Worm (Caenorhabditis elegans) whole organism, L2 larva: ENCODE measurements around the gene mog-4.

Experiments
- C34F6.9 ChIP-seq: fragments of 150-350 bp; optimal IDR thresholded peaks from 2 replicates; lab custom pipeline; 2014; ENCODE audit warnings: missing biosample characterization, missing genetic modification characterization
- F13H6.1 ChIP-seq: sonication (generic microtip); optimal IDR thresholded peaks from 2 replicates; lab custom pipeline; 2016; ENCODE audit warnings: missing genetic modification characterization, missing compliant biosample characterization
- R02D3.7 ChIP-seq: fragments of 150-350 bp; optimal IDR thresholded peaks from 2 replicates; lab custom pipeline; 2014; ENCODE audit warnings: missing biosample characterization, missing genetic modification characterization
- Y55F3AM.14 ChIP-seq: fragments of 200-800 bp; sonication (Bioruptor generic); optimal IDR thresholded peaks from 2 replicates; lab custom pipeline; 2018; ENCODE audit warnings: mild to moderate bottlenecking, missing genetic modification characterization, missing compliant biosample characterization
- ZK546.5 ChIP-seq: sonication (generic microtip); optimal IDR thresholded peaks from 2 replicates; lab custom pipeline; 2017; ENCODE audit warnings: missing biosample characterization, missing genetic modification characterization
- aly-2 ChIP-seq: fragments of 150-350 bp; optimal IDR thresholded peaks from 2 replicates; lab custom pipeline; 2014; ENCODE audit warnings: missing biosample characterization, missing genetic modification characterization
- ama-1 ChIP-seq: fragments of 150-350 bp; optimal IDR thresholded peaks from 2 replicates; lab custom pipeline; 2018; ENCODE audit warnings: inconsistent platforms
- blmp-1 ChIP-seq: sonication (generic microtip); optimal IDR thresholded peaks from 2 replicates; lab custom pipeline; 2017; ENCODE audit warnings: missing genetic modification characterization, mild to moderate bottlenecking, missing compliant biosample characterization, antibody characterized with exemption, moderate library complexity; ENCODE audit not compliant: insufficient read depth
- crh-2 ChIP-seq: sonication (generic microtip); optimal IDR thresholded peaks from 2 replicates; lab custom pipeline; 2017; ENCODE audit warnings: missing biosample characterization, missing genetic modification characterization
- elt-3 ChIP-seq: sonication (generic microtip); optimal IDR thresholded peaks from 2 replicates; lab custom pipeline; 2017; ENCODE audit warnings: missing biosample characterization, missing genetic modification characterization
- fos-1 ChIP-seq: fragments of 150-350 bp; optimal IDR thresholded peaks from 2 replicates; lab custom pipeline; 2014; ENCODE audit warnings: missing biosample characterization, missing genetic modification characterization
- gmeb-1 ChIP-seq: fragments of 150-350 bp; optimal IDR thresholded peaks from 2 replicates; lab custom pipeline; 2014; ENCODE audit warnings: missing biosample characterization, missing genetic modification characterization
- lin-13 ChIP-seq: fragments of 150-350 bp; optimal IDR thresholded peaks from 2 replicates; lab custom pipeline; 2014; ENCODE audit warnings: missing biosample characterization, missing genetic modification reagents, missing genetic modification characterization
- lin-39 ChIP-seq: fragments of 150-350 bp; optimal IDR thresholded peaks from 2 replicates; lab custom pipeline; 2014; ENCODE audit warnings: missing biosample characterization, missing genetic modification reagents, missing genetic modification characterization
- lsy-2 ChIP-seq, 2 experiments: fragments of 150-350 bp in 1 of 2; sonication (generic microtip) in 1 of 2; optimal IDR thresholded peaks; 2 replicates each; lab custom pipeline; 2014 to 2017; ENCODE audit warnings: missing biosample characterization in 2 of 2, missing genetic modification characterization in 2 of 2
- mab-5 ChIP-seq: fragments of 150-350 bp; optimal IDR thresholded peaks from 2 replicates; lab custom pipeline; 2014; ENCODE audit warnings: missing biosample characterization, missing genetic modification characterization
- mdl-1 ChIP-seq, 2 experiments: fragments of 150-350 bp in 1 of 2; sonication (generic microtip) in 1 of 2; optimal IDR thresholded peaks; 2 replicates each; lab custom pipeline; 2017; ENCODE audit warnings: missing biosample characterization in 2 of 2, missing genetic modification characterization in 2 of 2
- nhr-129 ChIP-seq: fragments of 150-350 bp; optimal IDR thresholded peaks from 2 replicates; lab custom pipeline; 2014; ENCODE audit warnings: missing biosample characterization, missing genetic modification characterization
- nhr-21 ChIP-seq: fragments of 150-350 bp; optimal IDR thresholded peaks from 2 replicates; lab custom pipeline; 2014; ENCODE audit warnings: missing biosample characterization, missing genetic modification characterization
- nhr-237 ChIP-seq: fragments of 150-350 bp; optimal IDR thresholded peaks from 2 replicates; lab custom pipeline; 2014; ENCODE audit warnings: missing biosample characterization, missing genetic modification characterization
- nhr-25 ChIP-seq: fragments of 150-350 bp; sonication (generic microtip); optimal IDR thresholded peaks from 3 replicates; lab custom pipeline; 2014; ENCODE audit warnings: missing biosample characterization, missing genetic modification characterization
- nhr-6 ChIP-seq: fragments of 150-350 bp; optimal IDR thresholded peaks from 2 replicates; lab custom pipeline; 2014; ENCODE audit warnings: missing biosample characterization, missing genetic modification characterization
- nhr-77 ChIP-seq: fragments of 150-350 bp; optimal IDR thresholded peaks from 2 replicates; lab custom pipeline; 2014; ENCODE audit warnings: missing biosample characterization, missing genetic modification characterization
- peb-1 ChIP-seq: fragments of 150-350 bp; optimal IDR thresholded peaks from 2 replicates; lab custom pipeline; 2014; ENCODE audit warnings: missing biosample characterization, missing genetic modification characterization
- sem-4 ChIP-seq: fragments of 150-350 bp; optimal IDR thresholded peaks from 2 replicates; lab custom pipeline; 2014; ENCODE audit warnings: missing biosample characterization, missing genetic modification reagents, missing genetic modification characterization
- skn-1 ChIP-seq: sonication (generic microtip); optimal IDR thresholded peaks from 2 replicates; lab custom pipeline; 2017; ENCODE audit warnings: missing biosample characterization, missing genetic modification characterization
- sma-3 ChIP-seq: sonication (generic microtip); optimal IDR thresholded peaks from 2 replicates; lab custom pipeline; 2016; ENCODE audit warnings: missing genetic modification reagents, missing genetic modification characterization, missing compliant biosample characterization
- sma-9 ChIP-seq, 2 experiments: fragments of 150-350 bp in 1 of 2; sonication (generic microtip) in 1 of 2; optimal IDR thresholded peaks; 2 replicates each; lab custom pipeline; 2014 to 2016; ENCODE audit warnings: missing genetic modification characterization in 2 of 2, mild to moderate bottlenecking in 1 of 2, missing biosample characterization in 1 of 2, missing compliant biosample characterization in 1 of 2, missing genetic modification reagents in 1 of 2, moderate library complexity in 1 of 2
- snpc-4 ChIP-seq: fragments of 150-350 bp; optimal IDR thresholded peaks from 2 replicates; lab custom pipeline; 2014; ENCODE audit warnings: missing biosample characterization, missing genetic modification characterization
- unc-55 ChIP-seq: fragments of 150-350 bp; sonication (generic microtip); optimal IDR thresholded peaks from 3 replicates; lab custom pipeline; 2014; ENCODE audit warnings: missing biosample characterization, missing genetic modification reagents, missing genetic modification characterization
- zag-1 ChIP-seq: fragments of 150-350 bp; optimal IDR thresholded peaks from 2 replicates; lab custom pipeline; 2014; ENCODE audit warnings: missing biosample characterization, missing genetic modification characterization
- ztf-1 ChIP-seq: fragments of 200-800 bp; sonication (Bioruptor generic); conservative IDR thresholded peaks from 2 replicates; pipeline ENCODE4 v1.3.6; 2022; ENCODE audit warnings: missing genetic modification characterization, missing compliant biosample characterization
- ztf-11 ChIP-seq: sonication (generic microtip); optimal IDR thresholded peaks from 2 replicates; lab custom pipeline; 2017; ENCODE audit warnings: missing biosample characterization, missing genetic modification characterization
- ztf-4 ChIP-seq: fragments of 150-350 bp; optimal IDR thresholded peaks from 2 replicates; lab custom pipeline; 2014; ENCODE audit warnings: missing biosample characterization, missing genetic modification characterization

The mog-4 gene

ce11 chrII:14561549-14562115 lies at the start of gene mog-4:
Gene mog-4, minus strand, starts transcription at chrII:14561599.
- TF ChIP-seq nhr-25 (tag; lab: Kevin White, UChicago) (peak; percentile 87), R02D3.7 (tag; lab: Kevin White, UChicago) (peak; percentile 21), Y55F3AM.14 (GFP tag; lab: Kevin White, UChicago) (peak; percentile 87), crh-2 (tag; lab: Kevin White, UChicago) (peak; percentile 87), unc-55 (GFP tag; lab: Kevin White, UChicago) (peak; percentile 84), nhr-21 (peak; percentile 91), ZK546.5 (tag; lab: Kevin White, UChicago) (peak; percentile 74), snpc-4 (tag; lab: Kevin White, UChicago) (peak; percentile 60), mab-5 (tag; lab: Kevin White, UChicago) (peak; percentile 67), nhr-6 (tag; lab: Kevin White, UChicago) (peak; percentile 73), fos-1 (tag; lab: Kevin White, UChicago) (peak; percentile 81), sma-3 (GFP tag; lab: Kevin White, UChicago) (peak; percentile 99), nhr-77 (tag; lab: Kevin White, UChicago) (peak; percentile 92), lin-13 (GFP tag; lab: Kevin White, UChicago) (peak; percentile 92), sem-4 (tag; lab: Kevin White, UChicago) (peak; percentile 17), zag-1 (tag; lab: Kevin White, UChicago) (peak; percentile 56), gmeb-1 (tag; lab: Kevin White, UChicago) (peak; percentile 81), lsy-2 (tag; optimal IDR thresholded peaks at IDR 0.05; lab: Kevin White, UChicago) (peak; percentile 96 to 99), ztf-4 (peak; percentile 46), mdl-1 (tag; optimal IDR thresholded peaks at IDR 0.05; lab: Kevin White, UChicago) (peak in 1 of 2 experiments; percentile 80), F13H6.1 (tag; lab: Kevin White, UChicago) (peak; percentile 94), C34F6.9 (tag; lab: Kevin White, UChicago) (peak; percentile 85), nhr-129 (tag; lab: Kevin White, UChicago) (peak; percentile 69), nhr-237 (tag; lab: Kevin White, UChicago) (peak; percentile 67)

DNA sequence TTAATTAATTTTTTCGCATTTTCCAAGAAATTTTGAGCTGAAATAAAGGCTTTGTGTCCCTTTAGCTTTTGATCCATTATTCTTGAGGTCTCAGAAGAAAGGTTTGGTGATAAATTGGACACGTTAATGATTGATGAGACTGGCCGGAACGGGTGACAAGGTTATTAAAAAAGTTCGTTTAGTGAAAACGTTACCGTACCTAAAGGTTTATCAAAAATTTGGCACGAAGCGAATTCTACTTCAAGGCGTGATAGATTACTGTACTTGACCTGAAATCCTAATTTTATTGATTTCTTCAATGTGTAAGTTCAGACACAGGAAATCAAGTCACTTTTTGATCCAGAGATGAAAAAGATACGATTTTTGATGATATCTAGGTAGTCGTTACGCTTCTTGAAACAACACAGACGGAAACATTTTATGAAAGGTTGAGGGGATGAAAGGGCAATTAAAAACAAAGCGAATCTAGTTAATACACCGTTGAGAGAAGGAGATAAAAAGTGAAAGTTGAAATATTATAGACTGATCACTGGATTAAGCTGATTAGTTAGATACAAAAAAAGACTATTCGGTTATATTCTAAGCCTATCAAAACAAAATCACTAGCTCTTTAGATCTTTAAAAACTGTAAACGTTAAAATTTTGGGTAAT lies 49.2 kb upstream of the mog-4 start:
- no peak for TF ChIP-seq mdl-1 (tag; optimal IDR thresholded peaks at IDR 0.05; lab: Kevin White, UChicago)
- peak in 1 of 2 experiments; percentile 7 for TF ChIP-seq lsy-2 (tag; optimal IDR thresholded peaks at IDR 0.05; lab: Kevin White, UChicago)
- TF ChIP-seq ama-1 (lab: Kevin White, UChicago), result peak; percentile 67
- TF ChIP-seq nhr-129 (tag; lab: Kevin White, UChicago), result peak; percentile 2
- no peak for TF ChIP-seq C34F6.9 (tag; lab: Kevin White, UChicago)
- TF ChIP-seq blmp-1 (tag; lab: Kevin White, UChicago), result peak; percentile 60
- TF ChIP-seq nhr-21, result peak; percentile 24
- no peak for TF ChIP-seq aly-2 (tag; lab: Kevin White, UChicago)

DNA sequence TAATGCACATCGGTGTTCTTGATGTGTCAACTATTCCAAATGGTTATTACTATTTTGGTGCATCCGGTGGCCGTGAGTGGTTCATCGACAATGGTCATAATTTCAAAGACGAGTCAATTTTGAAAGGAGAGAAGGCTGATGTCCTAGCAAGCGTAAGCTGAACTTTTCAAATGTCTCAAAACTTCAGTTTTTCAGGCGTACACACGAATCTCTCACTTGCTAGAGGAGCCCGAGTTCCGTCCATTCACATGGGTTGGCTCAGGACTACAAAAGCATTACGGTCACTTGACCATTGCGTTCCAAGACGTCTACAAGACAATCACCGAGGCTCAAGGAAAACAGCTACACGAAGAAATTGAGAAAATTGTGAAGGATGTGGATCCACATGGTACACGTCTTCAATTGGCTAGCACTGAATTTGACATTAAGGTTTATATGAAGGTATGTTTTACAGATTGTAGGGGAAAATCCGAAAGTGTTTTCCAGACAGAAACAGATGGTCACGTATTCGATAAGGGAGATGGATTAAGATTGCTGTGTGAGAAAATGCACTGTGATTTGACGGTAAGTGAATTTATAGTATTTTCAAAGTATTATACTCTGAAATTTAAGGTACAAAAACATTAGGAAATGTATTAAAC lies 48.0 kb upstream of the mog-4 start:
- TF ChIP-seq ama-1 (lab: Kevin White, UChicago) (peak; percentile 1), blmp-1 (tag; lab: Kevin White, UChicago) (no peak)

- TF ChIP-seq ztf-1 (GFP tag; lab: Robert Waterston, UW), result no peak
- TF ChIP-seq skn-1 (tag; lab: Kevin White, UChicago), result no peak
- peak; percentile 33 for TF ChIP-seq ama-1 (lab: Kevin White, UChicago)
- TF ChIP-seq ztf-11 (tag; lab: Kevin White, UChicago), result no peak
- TF ChIP-seq lin-39, result no peak
These were observed 47.1 kb upstream of the mog-4 start for ce11 chrII:14608508-14608907.

- no peak for TF ChIP-seq C34F6.9 (tag; lab: Kevin White, UChicago)
- TF ChIP-seq ztf-4, result no peak
- TF ChIP-seq zag-1 (tag; lab: Kevin White, UChicago), result no peak
- no peak for TF ChIP-seq crh-2 (tag; lab: Kevin White, UChicago)
- no peak for TF ChIP-seq unc-55 (GFP tag; lab: Kevin White, UChicago)
- TF ChIP-seq sma-9 (GFP tag; optimal IDR thresholded peaks at IDR 0.05; lab: Kevin White, UChicago), result no peak
- no peak for TF ChIP-seq sma-9 (tag; optimal IDR thresholded peaks at IDR 0.05; lab: Kevin White, UChicago)
- TF ChIP-seq skn-1 (tag; lab: Kevin White, UChicago), result no peak
- no peak for TF ChIP-seq elt-3 (tag; lab: Kevin White, UChicago)
- no peak for TF ChIP-seq snpc-4 (tag; lab: Kevin White, UChicago)
- TF ChIP-seq ztf-11 (tag; lab: Kevin White, UChicago), result no peak
- TF ChIP-seq F13H6.1 (tag; lab: Kevin White, UChicago), result no peak
- no peak for TF ChIP-seq sma-3 (GFP tag; lab: Kevin White, UChicago)
- TF ChIP-seq blmp-1 (tag; lab: Kevin White, UChicago), result no peak
- no peak for TF ChIP-seq ama-1 (lab: Kevin White, UChicago)
- TF ChIP-seq peb-1 (tag; lab: Kevin White, UChicago), result no peak
These were observed 44.8 kb upstream of the mog-4 start, which contains the start of gene arl-3 for ce11 chrII:14606172-14606571. Gene arl-3, plus strand, starts transcription at chrII:14606472.
